Fruit fly (Drosophila melanogaster) whole organism, prepupa: ENCODE data around the gene CG4701.

Source experiments
- CG11294 ChIP-seq: fragments of 200-800 bp; sonication (Bioruptor generic); IDR thresholded peaks from 2 replicates; pipeline ENCODE4 v1.3.6; 2022; ENCODE audit warnings: missing biosample characterization, missing genetic modification characterization
- CG11762 ChIP-seq: fragments of 200-800 bp; sonication (Bioruptor generic); optimal IDR thresholded peaks from 3 replicates; lab custom pipeline; 2016; ENCODE audit warnings: missing biosample characterization, missing genetic modification characterization; ENCODE audit not compliant: insufficient read depth
- CG3032 ChIP-seq: fragments of 200-800 bp; optimal IDR thresholded peaks from 2 replicates; lab custom pipeline; 2019; ENCODE audit warnings: missing biosample characterization, mild to moderate bottlenecking, missing genetic modification characterization, moderate library complexity
- CG31627 ChIP-seq: fragments of 200-800 bp; sonication (Bioruptor generic); optimal IDR thresholded peaks from 3 replicates; lab custom pipeline; 2016; ENCODE audit warnings: missing biosample characterization, missing genetic modification characterization
- CG3919 ChIP-seq: fragments of 200-800 bp; sonication (Bioruptor generic); optimal IDR thresholded peaks from 3 replicates; lab custom pipeline; 2016; ENCODE audit warnings: missing biosample characterization, missing genetic modification characterization
- CG8319 ChIP-seq: fragments of 200-800 bp; sonication (Bioruptor generic); optimal IDR thresholded peaks from 3 replicates; lab custom pipeline; 2016; ENCODE audit warnings: missing biosample characterization, missing genetic modification characterization
- Ets21C ChIP-seq: fragments of 200-800 bp; sonication (Bioruptor generic); optimal IDR thresholded peaks from 3 replicates; lab custom pipeline; 2016; ENCODE audit warnings: missing biosample characterization, missing genetic modification characterization
- Ets96B ChIP-seq: fragments of 200-800 bp; optimal IDR thresholded peaks from 2 replicates; lab custom pipeline; 2019; ENCODE audit warnings: missing biosample characterization, mild to moderate bottlenecking, missing genetic modification characterization, moderate library complexity
- Gug ChIP-seq: fragments of 200-800 bp; sonication (Bioruptor generic); IDR thresholded peaks from 2 replicates; pipeline ENCODE4 v1.3.6; 2022; ENCODE audit warnings: missing biosample characterization, missing genetic modification characterization
- Lpt ChIP-seq: fragments of 200-800 bp; sonication (Bioruptor generic); optimal IDR thresholded peaks from 3 replicates; lab custom pipeline; 2016; ENCODE audit warnings: missing biosample characterization, missing genetic modification characterization
- Met ChIP-seq: fragments of 200-800 bp; sonication (Bioruptor generic); optimal IDR thresholded peaks from 3 replicates; lab custom pipeline; 2016; ENCODE audit warnings: missing biosample characterization, missing genetic modification characterization
- Sox102F ChIP-seq: fragments of 200-800 bp; sonication (Bioruptor generic); optimal IDR thresholded peaks from 2 replicates; lab custom pipeline; 2016; ENCODE audit warnings: missing biosample characterization, mild to moderate bottlenecking, missing genetic modification characterization
- fd85E ChIP-seq: fragments of 200-800 bp; sonication (Bioruptor generic); optimal IDR thresholded peaks from 3 replicates; lab custom pipeline; 2016; ENCODE audit warnings: missing biosample characterization, missing genetic modification characterization
- fkh ChIP-seq: fragments of 200-800 bp; sonication (Bioruptor generic); optimal IDR thresholded peaks from 3 replicates; lab custom pipeline; 2017; ENCODE audit warnings: missing biosample characterization, mild to moderate bottlenecking, missing genetic modification characterization, moderate library complexity
- lz ChIP-seq: fragments of 200-800 bp; sonication (Bioruptor generic); optimal IDR thresholded peaks from 3 replicates; lab custom pipeline; 2016; ENCODE audit warnings: missing biosample characterization, missing genetic modification characterization
- net ChIP-seq: fragments of 200-800 bp; sonication (Bioruptor generic); optimal IDR thresholded peaks from 3 replicates; lab custom pipeline; 2016; ENCODE audit warnings: missing biosample characterization, missing genetic modification characterization
- pdm3 ChIP-seq: fragments of 200-800 bp; sonication (Bioruptor generic); optimal IDR thresholded peaks from 3 replicates; lab custom pipeline; 2016; ENCODE audit warnings: missing biosample characterization, missing genetic modification characterization
- svp ChIP-seq: fragments of 200-800 bp; sonication (Bioruptor generic); peaks from one replicate; lab custom pipeline; 2016; ENCODE audit warnings: missing biosample characterization, missing genetic modification characterization
- topi ChIP-seq: fragments of 200-800 bp; sonication (Bioruptor generic); optimal IDR thresholded peaks from 3 replicates; lab custom pipeline; 2016; ENCODE audit warnings: missing biosample characterization, missing genetic modification characterization

The CG4701 gene

dm6 chr2L:14802034-14802433, 36.3 kb downstream of the CG4701 start, which contains the start of gene CG33308:
Gene CG33308 (plus strand): TSS chr2L:14802334.
- TF ChIP-seq Sox102F (GFP tag; lab: Kevin White, UChicago) (no peak), svp (GFP tag; lab: Kevin White, UChicago) (no peak), CG31627 (GFP tag; lab: Kevin White, UChicago) (no peak), CG8319 (GFP tag; lab: Kevin White, UChicago) (no peak), CG11762 (GFP tag; lab: Kevin White, UChicago) (no peak), Ets96B (tag; lab: Kevin White, UChicago) (no peak), lz (GFP tag; lab: Kevin White, UChicago) (no peak), CG11294 (no peak), fkh (GFP tag; lab: Kevin White, UChicago) (no peak), CG3032 (tag; lab: Kevin White, UChicago) (no peak), fd85E (GFP tag; lab: Kevin White, UChicago) (no peak), Met (GFP tag; lab: Kevin White, UChicago) (no peak), net (GFP tag; lab: Kevin White, UChicago) (no peak), topi (no peak)
- TF ChIP-seq, all 60 proteins: peak for 0

- no peak for TF ChIP-seq topi
- no peak for TF ChIP-seq Gug (GFP tag; lab: Robert Waterston, UW)
- no peak for TF ChIP-seq CG3919 (GFP tag; lab: Kevin White, UChicago)
- no peak for TF ChIP-seq Ets21C (GFP tag; lab: Kevin White, UChicago)
- TF ChIP-seq Lpt (GFP tag; lab: Kevin White, UChicago): no peak
- no peak for TF ChIP-seq pdm3 (GFP tag; lab: Kevin White, UChicago)
Measured at dm6 chr2L:14810461-14810860, 44.8 kb downstream of the CG4701 start, which contains the start of gene CG33309. Gene CG33309 (plus strand): TSS chr2L:14810761.
